Worm (Caenorhabditis elegans) whole organism, L3 larva: Measurements from ENCODE around the gene Y37B11A.3.

Experiments used
- elt-3 ChIP-seq, 3 experiments: fragments of 150-350 bp in 1 of 3; sonication (generic microtip) in 2 of 3; optimal IDR thresholded peaks; 2 replicates in 2 of 3; 4 replicates in 1 of 3; lab custom pipeline; 2014 to 2017; ENCODE audit warnings: missing biosample characterization in 3 of 3, missing genetic modification characterization in 3 of 3
- fkh-2 ChIP-seq: fragments of 150-350 bp; optimal IDR thresholded peaks from 2 replicates; lab custom pipeline; 2014; ENCODE audit warnings: missing biosample characterization, missing genetic modification reagents, missing genetic modification characterization
- jun-1 ChIP-seq: fragments of 150-350 bp; optimal IDR thresholded peaks from 2 replicates; lab custom pipeline; 2014; ENCODE audit warnings: missing biosample characterization, missing genetic modification reagents, missing genetic modification characterization
- nhr-237 ChIP-seq: fragments of 150-350 bp; optimal IDR thresholded peaks from 2 replicates; lab custom pipeline; 2014; ENCODE audit warnings: missing biosample characterization, missing genetic modification characterization
- pha-4 ChIP-seq: fragments of 150-350 bp; optimal IDR thresholded peaks from 2 replicates; lab custom pipeline; 2014; ENCODE audit warnings: missing biosample characterization, missing genetic modification reagents, missing genetic modification characterization
- unc-62 ChIP-seq: fragments of 150-350 bp; sonication (generic microtip); optimal IDR thresholded peaks from 4 replicates; lab custom pipeline; 2014; ENCODE audit warnings: missing biosample characterization, missing genetic modification reagents, missing genetic modification characterization
- zag-1 ChIP-seq: fragments of 150-350 bp; optimal IDR thresholded peaks from 2 replicates; lab custom pipeline; 2014; ENCODE audit warnings: missing biosample characterization, missing genetic modification characterization

DNA sequence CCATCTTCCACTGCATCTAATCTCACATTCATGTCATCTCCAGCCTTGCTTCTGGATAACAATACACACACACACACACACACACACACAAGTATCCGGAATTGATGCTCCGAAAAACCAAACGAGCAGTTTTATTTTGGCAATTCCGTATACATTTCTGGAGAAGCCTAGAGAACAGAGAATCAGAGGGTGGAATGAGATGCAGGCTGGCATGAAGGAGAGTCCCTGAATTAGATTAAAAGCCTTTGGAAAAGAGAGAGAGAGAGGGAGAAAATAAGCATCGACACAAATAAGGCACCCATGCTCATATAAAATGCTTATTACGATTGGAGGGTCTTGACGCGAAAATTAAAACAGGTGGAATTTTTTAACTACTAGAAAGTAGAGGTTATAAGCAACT is 24.4 kb downstream of the Y37B11A.3 start:
- no peak for TF ChIP-seq elt-3 (tag; optimal IDR thresholded peaks at IDR 0.05; lab: Kevin White, UChicago)
- no peak for TF ChIP-seq jun-1 (tag; lab: Kevin White, UChicago)
- no peak for TF ChIP-seq zag-1 (tag; lab: Kevin White, UChicago)
- TF ChIP-seq nhr-237, result no peak
- TF ChIP-seq unc-62 (GFP tag; lab: Kevin White, UChicago), result no peak
- TF ChIP-seq fkh-2 (tag; lab: Kevin White, UChicago), result no peak
- no peak for TF ChIP-seq pha-4
